Worm (Caenorhabditis elegans): ENCODE data around the gene K09E9.1.
A peak's percentile ranks its signal among the peaks of the same experiment; 100 is the strongest.

Gene K09E9.1

ce11 chrX:15610527-15611091, 9.7 kb upstream of the K09E9.1 start (continued):
- peak; percentile 63 for TF ChIP-seq nhr-25 (tag; optimal IDR thresholded peaks at IDR 0.05)
- TF ChIP-seq ztf-11 (tag; optimal IDR thresholded peaks at IDR 0.05): no peak

ce11 chrX:15613745-15614229, 6.5 kb upstream of the K09E9.1 start, which contains the start of gene K09E9.3:
K09E9.3 (minus strand) TSS chrX:15613795.
- peak; percentile 1 for TF ChIP-seq lin-13 (GFP tag; optimal IDR thresholded peaks at IDR 0.05)
- no peak for TF ChIP-seq nhr-23 (tag; optimal IDR thresholded peaks at IDR 0.05)
- TF ChIP-seq mdl-1 (tag; optimal IDR thresholded peaks at IDR 0.05): no peak
- TF ChIP-seq gmeb-1 (tag; optimal IDR thresholded peaks at IDR 0.05): no peak
- TF ChIP-seq lsy-2 (tag; optimal IDR thresholded peaks at IDR 0.05): peak in 1 of 2 experiments; percentile 30
- peak; percentile 36 for TF ChIP-seq unc-55 (GFP tag; optimal IDR thresholded peaks at IDR 0.05)
- no peak for TF ChIP-seq egl-27 (tag; optimal IDR thresholded peaks at IDR 0.05)
- TF ChIP-seq snpc-4 (tag; optimal IDR thresholded peaks at IDR 0.05): no peak
- TF ChIP-seq nhr-11 (tag; optimal IDR thresholded peaks at IDR 0.05): no peak
- TF ChIP-seq Y55F3AM.14 (GFP tag; optimal IDR thresholded peaks at IDR 0.05): no peak

ce11 chrX:15616443-15616842, 3.9 kb upstream of the K09E9.1 start, which contains the start of gene ergi-3:
ergi-3 (minus strand) TSS chrX:15616753.
- TF ChIP-seq lin-13 (GFP tag; optimal IDR thresholded peaks at IDR 0.05): peak; percentile 73
- peak; percentile 36 for TF ChIP-seq zag-1 (tag; optimal IDR thresholded peaks at IDR 0.05)
- TF ChIP-seq lin-11 (tag; optimal IDR thresholded peaks at IDR 0.05): no peak
- no peak for TF ChIP-seq nhr-77 (tag; optimal IDR thresholded peaks at IDR 0.05)
- TF ChIP-seq nhr-11 (tag; optimal IDR thresholded peaks at IDR 0.05): no peak
- no peak for TF ChIP-seq nhr-10 (tag; optimal IDR thresholded peaks at IDR 0.05)
- TF ChIP-seq egl-27 (tag; optimal IDR thresholded peaks at IDR 0.05): no peak
- TF ChIP-seq ceh-16 (tag; optimal IDR thresholded peaks at IDR 0.05): no peak
- TF ChIP-seq elt-1 (tag; optimal IDR thresholded peaks at IDR 0.05): no peak
- TF ChIP-seq nhr-237 (tag; optimal IDR thresholded peaks at IDR 0.05): no peak
- no peak for TF ChIP-seq alr-1 (tag; optimal IDR thresholded peaks at IDR 0.05)
- TF ChIP-seq mdl-1 (tag; optimal IDR thresholded peaks at IDR 0.05): peak in 1 of 2 experiments; percentile 5
- peak; percentile 33 for TF ChIP-seq sma-3 (GFP tag; optimal IDR thresholded peaks at IDR 0.05)
- no peak for TF ChIP-seq nhr-12 (tag; optimal IDR thresholded peaks at IDR 0.05)
- TF ChIP-seq gmeb-1 (tag; optimal IDR thresholded peaks at IDR 0.05): peak; percentile 36
- no peak for TF ChIP-seq skn-1 (tag; optimal IDR thresholded peaks at IDR 0.05)
- no peak for TF ChIP-seq dmd-4 (tag; optimal IDR thresholded peaks at IDR 0.05)
- no peak for TF ChIP-seq unc-39 (tag; optimal IDR thresholded peaks at IDR 0.05)
- TF ChIP-seq C34F6.9 (tag; optimal IDR thresholded peaks at IDR 0.05): peak; percentile 86
- peak; percentile 76 for TF ChIP-seq fos-1 (tag; optimal IDR thresholded peaks at IDR 0.05)
- TF ChIP-seq nhr-6 (tag; optimal IDR thresholded peaks at IDR 0.05): peak; percentile 52
- TF ChIP-seq nhr-129 (tag; optimal IDR thresholded peaks at IDR 0.05): peak; percentile 86
- TF ChIP-seq elt-3 (tag; optimal IDR thresholded peaks at IDR 0.05): no peak
- TF ChIP-seq lin-39 (tag; optimal IDR thresholded peaks at IDR 0.05): no peak
- TF ChIP-seq nhr-25 (tag; optimal IDR thresholded peaks at IDR 0.05): peak; percentile 66
- TF ChIP-seq sem-4 (tag; optimal IDR thresholded peaks at IDR 0.05): peak; percentile 82
- TF ChIP-seq peb-1 (tag; optimal IDR thresholded peaks at IDR 0.05): no peak
- no peak for TF ChIP-seq blmp-1 (tag; optimal IDR thresholded peaks at IDR 0.05; ENCODE audit: insufficient read depth)
- no peak for TF ChIP-seq ztf-11 (tag; optimal IDR thresholded peaks at IDR 0.05)
- peak; percentile 55 for TF ChIP-seq ztf-4 (tag; optimal IDR thresholded peaks at IDR 0.05)
- peak; percentile 17 for TF ChIP-seq ama-1 (optimal IDR thresholded peaks at IDR 0.05)
- no peak for TF ChIP-seq aly-2 (tag; optimal IDR thresholded peaks at IDR 0.05)
- TF ChIP-seq F13H6.1 (tag; optimal IDR thresholded peaks at IDR 0.05): peak; percentile 29
- peak; percentile 96 for TF ChIP-seq crh-2 (tag; optimal IDR thresholded peaks at IDR 0.05)
- TF ChIP-seq ztf-1 (GFP tag; conservative IDR thresholded peaks at IDR 0.05): no peak
- TF ChIP-seq unc-62 (GFP tag; optimal IDR thresholded peaks at IDR 0.05): no peak
- peak; percentile 89 for TF ChIP-seq unc-55 (GFP tag; optimal IDR thresholded peaks at IDR 0.05)
- TF ChIP-seq ceh-82 (tag; optimal IDR thresholded peaks at IDR 0.05): no peak
- TF ChIP-seq mbf-1 (tag; optimal IDR thresholded peaks at IDR 0.05): no peak
- TF ChIP-seq ZK546.5 (tag; optimal IDR thresholded peaks at IDR 0.05): no peak
- peak; percentile 41 for TF ChIP-seq nhr-21 (tag; optimal IDR thresholded peaks at IDR 0.05)
- TF ChIP-seq sma-9 (GFP tag; optimal IDR thresholded peaks at IDR 0.05): peak; percentile 69
- TF ChIP-seq sma-9 (tag; optimal IDR thresholded peaks at IDR 0.05): no peak
- peak; percentile 3 for TF ChIP-seq snpc-4 (tag; optimal IDR thresholded peaks at IDR 0.05)
- peak; percentile 54 for TF ChIP-seq mab-5 (tag; optimal IDR thresholded peaks at IDR 0.05)
- no peak for TF ChIP-seq nhr-23 (tag; optimal IDR thresholded peaks at IDR 0.05)
- peak in 1 of 2 experiments; percentile 78 for TF ChIP-seq lsy-2 (tag; optimal IDR thresholded peaks at IDR 0.05)
- TF ChIP-seq Y55F3AM.14 (GFP tag; optimal IDR thresholded peaks at IDR 0.05): no peak

Measured in whole organism, L2 larva.